Fruit fly (Drosophila melanogaster): ENCODE data around the gene CG5412.

The CG5412 gene

dm6 chr3R:20557415-20558105 is 19.3 kb upstream of the CG5412 start, which contains the start of the genes DPCoAC and CG5180 (continued):
- TF ChIP-seq CG11504 (tag; optimal IDR thresholded peaks at IDR 0.05) (peak; percentile 66), CG5245 (GFP tag; optimal IDR thresholded peaks at IDR 0.05) (peak; percentile 41), zf30C (GFP tag; optimal IDR thresholded peaks at IDR 0.05) (peak; percentile 7), Dbx (GFP tag; IDR thresholded peaks at IDR 0.05) (peak; percentile 85), CG12104 (GFP tag; optimal IDR thresholded peaks at IDR 0.05) (no peak), cad (GFP tag; optimal IDR thresholded peaks at IDR 0.05) (no peak), Dref (GFP tag; IDR thresholded peaks at IDR 0.05) (peak; percentile 60), CG15479 (GFP tag; optimal IDR thresholded peaks at IDR 0.05) (no peak), lmd (GFP tag; IDR thresholded peaks at IDR 0.05) (peak; percentile 78), CG13775 (GFP tag; optimal IDR thresholded peaks at IDR 0.05) (peak; percentile 58), wdn (GFP tag; IDR thresholded peaks at IDR 0.05) (peak; percentile 57), Rfx (GFP tag; IDR thresholded peaks at IDR 0.05) (peak; percentile 88), CG4707 (GFP tag; optimal IDR thresholded peaks at IDR 0.05) (peak; percentile 60), Dek (tag; optimal IDR thresholded peaks at IDR 0.05) (peak; percentile 61), Max (GFP tag; optimal IDR thresholded peaks at IDR 0.05) (peak; percentile 53), repo (GFP tag; optimal IDR thresholded peaks at IDR 0.05) (peak; percentile 44), Tbp (GFP tag; optimal IDR thresholded peaks at IDR 0.05) (no peak), trem (tag; optimal IDR thresholded peaks at IDR 0.05) (peak; percentile 37), dpn (GFP tag; optimal IDR thresholded peaks at IDR 0.05) (peak; percentile 68 to 73), CG7839 (tag; optimal IDR thresholded peaks at IDR 0.05) (peak; percentile 62), CG7556 (GFP tag; optimal IDR thresholded peaks at IDR 0.05) (peak; percentile 36), D19B (GFP tag; optimal IDR thresholded peaks at IDR 0.05) (no peak), CG34422 (GFP tag; IDR thresholded peaks at IDR 0.05) (peak; percentile 75), Sox102F (GFP tag; optimal IDR thresholded peaks at IDR 0.05) (peak; percentile 48), Lhr (GFP tag; optimal IDR thresholded peaks at IDR 0.05) (peak; percentile 84), Optix (GFP tag; IDR thresholded peaks at IDR 0.05) (peak; percentile 52; the same call in 1 of the 3 replicates), mam (GFP tag; optimal IDR thresholded peaks at IDR 0.05) (peak; percentile 87), CG18262 (tag; optimal IDR thresholded peaks at IDR 0.05) (peak; percentile 59), CG18011 (GFP tag; optimal IDR thresholded peaks at IDR 0.05) (no peak), schlank (tag; optimal IDR thresholded peaks at IDR 0.05) (peak; percentile 1), phol (tag; optimal IDR thresholded peaks at IDR 0.05) (peak; percentile 67), ssp (GFP tag; IDR thresholded peaks at IDR 0.05) (peak; percentile 51), Rx (GFP tag; IDR thresholded peaks at IDR 0.05) (peak; percentile 30; the same call in 1 of the 2 replicates), CG3838 (GFP tag; optimal IDR thresholded peaks at IDR 0.05) (peak; percentile 46), cwo (GFP tag; optimal IDR thresholded peaks at IDR 0.05) (peak; percentile 13), D19A (tag; optimal IDR thresholded peaks at IDR 0.05) (peak; percentile 43), Eip74EF (GFP tag; optimal IDR thresholded peaks at IDR 0.05) (no peak), Xrp1 (GFP tag; IDR thresholded peaks at IDR 0.05) (peak; percentile 57), ase (GFP tag; IDR thresholded peaks at IDR 0.05) (no peak; the same call in 2 of the 3 replicates), CG7372 (GFP tag; IDR thresholded peaks at IDR 0.05) (peak; percentile 68; the same call in 1 of the 2 replicates), ken (GFP tag; IDR thresholded peaks at IDR 0.05) (peak; percentile 75), fd102C (GFP tag; optimal IDR thresholded peaks at IDR 0.05) (no peak), dysf (GFP tag; IDR thresholded peaks at IDR 0.05) (peak; percentile 73), Lim3 (GFP tag; IDR thresholded peaks at IDR 0.05) (no peak), z (GFP tag; IDR thresholded peaks at IDR 0.05) (no peak), CG13123 (GFP tag; optimal IDR thresholded peaks at IDR 0.05) (peak; percentile 51), Dp (GFP tag; optimal IDR thresholded peaks at IDR 0.05) (no peak), CG8478 (optimal IDR thresholded peaks at IDR 0.05) (no peak), Nf-YB (GFP tag; optimal IDR thresholded peaks at IDR 0.05) (peak; percentile 11), CG17186 (GFP tag; optimal IDR thresholded peaks at IDR 0.05) (peak; percentile 71)

All from whole organism, embryonic.